Worm (Caenorhabditis elegans): ENCODE data around the gene lin-2.

The lin-2 gene

DNA sequence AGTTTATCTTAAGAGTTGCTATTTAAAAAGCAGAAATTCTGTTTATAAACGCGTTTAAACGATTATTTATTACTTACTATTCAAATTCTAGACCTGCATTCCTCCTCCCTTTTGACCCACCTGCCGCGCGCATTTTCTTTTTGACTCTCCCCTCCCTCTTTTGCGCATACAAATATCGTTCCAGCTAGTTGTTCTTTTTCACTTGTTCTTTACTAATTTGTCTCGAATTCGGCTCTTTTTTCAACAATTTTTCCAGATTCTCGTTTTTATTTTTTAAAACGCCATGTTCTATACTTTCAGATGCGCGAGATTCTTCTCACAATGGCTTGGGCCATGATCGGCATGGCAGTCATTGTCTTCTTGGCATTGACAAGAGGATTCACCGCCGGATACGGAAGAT is 48.5 kb downstream of the lin-2 start, which contains the start of gene F19H6.4:
TSS of gene F19H6.4 (plus strand) at position 301 of the 400 bp plus-strand sequence.
- TF ChIP-seq lin-11 (tag; optimal IDR thresholded peaks at IDR 0.05) (no peak), dmd-4 (tag; optimal IDR thresholded peaks at IDR 0.05) (no peak), nhr-77 (tag; optimal IDR thresholded peaks at IDR 0.05) (no peak), ztf-4 (tag; optimal IDR thresholded peaks at IDR 0.05) (no peak), mab-5 (tag; optimal IDR thresholded peaks at IDR 0.05) (no peak), F13H6.1 (tag; optimal IDR thresholded peaks at IDR 0.05) (no peak), sem-4 (tag; optimal IDR thresholded peaks at IDR 0.05) (no peak), mbf-1 (tag; optimal IDR thresholded peaks at IDR 0.05) (no peak)

DNA sequence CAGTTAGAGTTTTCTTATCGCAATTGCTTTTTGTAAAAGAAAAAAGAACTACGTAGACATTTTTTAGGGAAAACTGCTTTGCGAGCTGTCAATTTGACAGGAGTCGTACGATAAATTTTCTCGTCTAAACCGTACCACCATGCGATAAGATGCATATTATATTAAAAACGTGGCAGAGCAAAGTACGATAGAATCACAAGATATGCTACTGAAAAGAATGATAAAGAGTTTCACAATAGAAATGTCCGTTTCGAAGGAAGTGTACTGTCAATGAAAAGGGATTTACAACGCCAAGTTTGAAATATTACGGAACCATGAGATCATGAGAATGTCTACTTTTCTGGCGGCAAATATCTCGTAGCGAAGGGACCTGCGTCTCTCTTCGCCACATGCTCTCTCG is 49.0 kb downstream of the lin-2 start, which contains the start of gene F19H6.5:
TSS of gene F19H6.5 (minus strand) at position 101 of the 400 bp plus-strand sequence.
- no peak for TF ChIP-seq sma-3 (GFP tag; optimal IDR thresholded peaks at IDR 0.05)
- TF ChIP-seq nhr-77 (tag; optimal IDR thresholded peaks at IDR 0.05), result no peak
- TF ChIP-seq unc-39 (tag; optimal IDR thresholded peaks at IDR 0.05), result no peak
- no peak for TF ChIP-seq dmd-4 (tag; optimal IDR thresholded peaks at IDR 0.05)
- TF ChIP-seq Y55F3AM.14 (GFP tag; optimal IDR thresholded peaks at IDR 0.05), result no peak
- TF ChIP-seq ceh-16 (tag; optimal IDR thresholded peaks at IDR 0.05), result no peak
- TF ChIP-seq ztf-11 (tag; optimal IDR thresholded peaks at IDR 0.05), result no peak
- no peak for TF ChIP-seq crh-2 (tag; optimal IDR thresholded peaks at IDR 0.05)
- no peak for TF ChIP-seq F13H6.1 (tag; optimal IDR thresholded peaks at IDR 0.05)
- no peak for TF ChIP-seq sma-9 (GFP tag; optimal IDR thresholded peaks at IDR 0.05)
- no peak for TF ChIP-seq sma-9 (tag; optimal IDR thresholded peaks at IDR 0.05)
- no peak for TF ChIP-seq unc-62 (GFP tag; optimal IDR thresholded peaks at IDR 0.05)
- no peak for TF ChIP-seq elt-3 (tag; optimal IDR thresholded peaks at IDR 0.05)
- no peak for TF ChIP-seq ama-1 (optimal IDR thresholded peaks at IDR 0.05)
- no peak for TF ChIP-seq lin-13 (GFP tag; optimal IDR thresholded peaks at IDR 0.05)
- TF ChIP-seq fos-1 (tag; optimal IDR thresholded peaks at IDR 0.05), result no peak
- TF ChIP-seq R02D3.7 (tag; optimal IDR thresholded peaks at IDR 0.05), result no peak
- no peak for TF ChIP-seq mbf-1 (tag; optimal IDR thresholded peaks at IDR 0.05)
- TF ChIP-seq nhr-21 (tag; optimal IDR thresholded peaks at IDR 0.05), result no peak
- TF ChIP-seq unc-55 (GFP tag; optimal IDR thresholded peaks at IDR 0.05), result no peak

DNA sequence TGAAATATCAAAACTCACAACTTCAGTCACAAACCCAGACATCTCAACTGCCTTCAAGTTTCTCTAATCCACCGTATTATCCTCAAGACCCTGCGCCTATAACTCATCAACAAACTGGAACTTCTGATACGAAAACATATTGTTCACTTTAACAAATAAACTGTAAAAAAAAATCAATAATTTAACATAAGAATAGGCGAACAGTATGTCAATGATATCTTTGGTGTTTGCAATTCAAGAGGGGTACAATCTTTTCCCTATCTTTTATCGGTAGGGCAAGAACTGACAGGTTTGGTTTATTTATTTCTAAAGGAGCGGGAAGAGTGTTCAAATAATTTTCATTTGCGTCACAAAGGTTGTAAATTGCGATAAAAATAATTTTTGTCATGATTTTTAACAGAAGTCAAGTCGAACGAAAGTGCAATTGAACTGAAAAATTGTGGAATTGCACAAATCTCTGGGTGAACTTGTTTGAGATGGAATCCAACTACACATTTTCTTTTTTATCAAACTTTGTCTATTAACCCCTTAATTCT is 50.8 kb downstream of the lin-2 start:
- TF ChIP-seq lsy-2 (tag; optimal IDR thresholded peaks at IDR 0.05) (peak; percentile 94 to 97), gmeb-1 (tag; optimal IDR thresholded peaks at IDR 0.05) (peak; percentile 95), crh-2 (tag; optimal IDR thresholded peaks at IDR 0.05) (peak; percentile 99), sma-9 (GFP tag; optimal IDR thresholded peaks at IDR 0.05) (peak; percentile 98), sma-9 (tag; optimal IDR thresholded peaks at IDR 0.05) (no peak), lin-11 (tag; optimal IDR thresholded peaks at IDR 0.05) (peak; percentile 76), mdl-1 (tag; optimal IDR thresholded peaks at IDR 0.05) (peak; percentile 69 to 91), lin-13 (GFP tag; optimal IDR thresholded peaks at IDR 0.05) (peak; percentile 98), nhr-6 (tag; optimal IDR thresholded peaks at IDR 0.05) (peak; percentile 99), ama-1 (optimal IDR thresholded peaks at IDR 0.05) (no peak), zag-1 (tag; optimal IDR thresholded peaks at IDR 0.05) (peak; percentile 92), alr-1 (tag; optimal IDR thresholded peaks at IDR 0.05) (no peak), ztf-1 (GFP tag; conservative IDR thresholded peaks at IDR 0.05) (peak; percentile 86; the same call in 1 of the 2 replicates), ceh-82 (tag; optimal IDR thresholded peaks at IDR 0.05) (peak; percentile 89), nhr-21 (tag; optimal IDR thresholded peaks at IDR 0.05) (peak; percentile 99), elt-1 (tag; optimal IDR thresholded peaks at IDR 0.05) (no peak), unc-62 (GFP tag; optimal IDR thresholded peaks at IDR 0.05) (peak; percentile 87), sma-3 (GFP tag; optimal IDR thresholded peaks at IDR 0.05) (peak; percentile 98), peb-1 (tag; optimal IDR thresholded peaks at IDR 0.05) (no peak), ceh-16 (tag; optimal IDR thresholded peaks at IDR 0.05) (peak; percentile 54), nhr-25 (tag; optimal IDR thresholded peaks at IDR 0.05) (peak; percentile 98), unc-55 (GFP tag; optimal IDR thresholded peaks at IDR 0.05) (peak; percentile 99), lin-39 (tag; optimal IDR thresholded peaks at IDR 0.05) (peak; percentile 84), sem-4 (tag; optimal IDR thresholded peaks at IDR 0.05) (peak; percentile 98), snpc-4 (tag; optimal IDR thresholded peaks at IDR 0.05) (peak; percentile 87), elt-3 (tag; optimal IDR thresholded peaks at IDR 0.05) (no peak), Y55F3AM.14 (GFP tag; optimal IDR thresholded peaks at IDR 0.05) (peak; percentile 78), nhr-23 (tag; optimal IDR thresholded peaks at IDR 0.05) (no peak), nhr-77 (tag; optimal IDR thresholded peaks at IDR 0.05) (peak; percentile 99), skn-1 (tag; optimal IDR thresholded peaks at IDR 0.05) (peak; percentile 99), F13H6.1 (tag; optimal IDR thresholded peaks at IDR 0.05) (peak; percentile 97), nhr-237 (tag; optimal IDR thresholded peaks at IDR 0.05) (peak; percentile 96), egl-27 (tag; optimal IDR thresholded peaks at IDR 0.05) (peak; percentile 98), fos-1 (tag; optimal IDR thresholded peaks at IDR 0.05) (peak; percentile 99), nhr-11 (tag; optimal IDR thresholded peaks at IDR 0.05) (peak; percentile 81), ztf-11 (tag; optimal IDR thresholded peaks at IDR 0.05) (peak; percentile 73), aly-2 (tag; optimal IDR thresholded peaks at IDR 0.05) (peak; percentile 90), nhr-10 (tag; optimal IDR thresholded peaks at IDR 0.05) (peak; percentile 97), mab-5 (tag; optimal IDR thresholded peaks at IDR 0.05) (peak; percentile 97), R02D3.7 (tag; optimal IDR thresholded peaks at IDR 0.05) (peak; percentile 75), C34F6.9 (tag; optimal IDR thresholded peaks at IDR 0.05) (peak; percentile 99), mbf-1 (tag; optimal IDR thresholded peaks at IDR 0.05) (peak; percentile 76), nhr-12 (tag; optimal IDR thresholded peaks at IDR 0.05) (peak; percentile 40)
